Fruit fly (Drosophila melanogaster): ENCODE data around the gene Pus1.
A peak's percentile ranks its signal among the peaks of the same experiment; 100 is the strongest.

The Pus1 gene

DNA sequence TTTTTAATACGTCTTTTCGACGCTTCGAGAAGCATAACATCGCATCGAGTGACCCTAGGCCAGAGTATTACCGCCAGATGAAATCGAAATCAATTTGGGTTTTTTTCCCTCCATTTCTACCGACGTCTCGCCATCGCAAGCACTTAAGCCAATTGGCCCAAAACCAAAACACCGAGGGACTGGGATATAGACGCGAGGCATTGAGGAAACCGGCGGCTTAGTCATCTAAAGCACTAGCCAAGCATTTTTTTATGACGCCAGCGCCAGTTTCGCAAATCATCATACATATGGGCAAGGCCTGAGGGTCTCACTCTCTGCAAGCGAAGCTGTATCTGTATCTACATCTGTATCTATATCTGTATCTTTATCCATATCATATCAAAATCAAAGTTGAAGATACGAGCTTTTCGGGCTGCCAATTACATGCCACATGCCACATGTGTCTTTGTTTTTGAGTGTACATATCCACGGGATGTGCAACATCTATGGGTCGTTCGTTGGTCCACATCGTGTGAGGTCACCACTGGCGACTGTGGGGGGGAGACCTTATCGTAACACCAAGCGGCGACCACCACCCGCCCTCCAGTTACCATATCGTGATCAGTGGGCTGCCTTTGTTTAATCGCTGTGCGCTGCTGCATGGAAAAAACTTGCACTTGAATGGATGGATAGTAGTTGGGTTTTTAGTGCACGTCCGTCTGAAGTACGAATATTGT, 24.8 kb downstream of the Pus1 start (continued):
- TF ChIP-seq CG7839 (tag; optimal IDR thresholded peaks at IDR 0.05) (no peak), CG15011 (GFP tag; optimal IDR thresholded peaks at IDR 0.05) (no peak), CG12769 (tag; optimal IDR thresholded peaks at IDR 0.05) (peak; percentile 23), bab2 (GFP tag; optimal IDR thresholded peaks at IDR 0.05) (no peak), Xbp1 (GFP tag; optimal IDR thresholded peaks at IDR 0.05) (no peak)

dm6 chr3R:20565546-20565948, 26.9 kb downstream of the Pus1 start:
- TF ChIP-seq zen (tag; optimal IDR thresholded peaks at IDR 0.05): no peak
- no peak for TF ChIP-seq twi (tag; optimal IDR thresholded peaks at IDR 0.05)
- no peak for TF ChIP-seq Ssrp (tag; optimal IDR thresholded peaks at IDR 0.05)
- TF ChIP-seq CG5245 (GFP tag; optimal IDR thresholded peaks at IDR 0.05): no peak
- TF ChIP-seq Trl (optimal IDR thresholded peaks at IDR 0.05): peak; percentile 44 to 53
- no peak for TF ChIP-seq Trl (GFP tag; optimal IDR thresholded peaks at IDR 0.05)
- no peak for TF ChIP-seq Meics (GFP tag; optimal IDR thresholded peaks at IDR 0.05)
- TF ChIP-seq CG1024 (GFP tag; IDR thresholded peaks at IDR 0.05): no peak
- no peak for TF ChIP-seq stwl (tag; optimal IDR thresholded peaks at IDR 0.05)
- no peak for TF ChIP-seq sc (optimal IDR thresholded peaks at IDR 0.05)
- TF ChIP-seq sc (GFP tag; optimal IDR thresholded peaks at IDR 0.05): no peak
- no peak for TF ChIP-seq GATAe (GFP tag; conservative IDR thresholded peaks at IDR 0.05)
- no peak for TF ChIP-seq CG7357 (GFP tag; IDR thresholded peaks at IDR 0.05)
- TF ChIP-seq Med (GFP tag): no peak
- no peak for TF ChIP-seq BtbVII (GFP tag; optimal IDR thresholded peaks at IDR 0.05)
- no peak for TF ChIP-seq tup (GFP tag; optimal IDR thresholded peaks at IDR 0.05)
- TF ChIP-seq cato (GFP tag; optimal IDR thresholded peaks at IDR 0.05; ENCODE audit: borderline replicate concordance): no peak
- no peak for TF ChIP-seq NC2β (GFP tag; optimal IDR thresholded peaks at IDR 0.05)
- TF ChIP-seq stc (GFP tag; IDR thresholded peaks at IDR 0.05): no peak
- TF ChIP-seq ssp (GFP tag; IDR thresholded peaks at IDR 0.05): no peak
- no peak for TF ChIP-seq Kr (GFP tag; optimal IDR thresholded peaks at IDR 0.05)
- no peak for TF ChIP-seq CG11695 (GFP tag; IDR thresholded peaks at IDR 0.05)
- no peak for TF ChIP-seq CG8290 (GFP tag; optimal IDR thresholded peaks at IDR 0.05)
- no peak for TF ChIP-seq CG8290 (tag; optimal IDR thresholded peaks at IDR 0.05)
- no peak for TF ChIP-seq CG9215 (GFP tag; IDR thresholded peaks at IDR 0.05)
- no peak for TF ChIP-seq CG13296 (GFP tag; optimal IDR thresholded peaks at IDR 0.05)
- no peak for TF ChIP-seq CG10274 (GFP tag; optimal IDR thresholded peaks at IDR 0.05)
- TF ChIP-seq Dp (GFP tag; optimal IDR thresholded peaks at IDR 0.05): no peak
- TF ChIP-seq bbx (GFP tag; IDR thresholded peaks at IDR 0.05; ENCODE audit: partially characterized antibody): peak; percentile 35; the same call in 1 of the 2 replicates
- TF ChIP-seq CG10366 (GFP tag; IDR thresholded peaks at IDR 0.05): no peak
- peak; percentile 95 for TF ChIP-seq Blimp-1 (GFP tag; optimal IDR thresholded peaks at IDR 0.05)
- TF ChIP-seq fd102C (GFP tag; optimal IDR thresholded peaks at IDR 0.05): no peak
- TF ChIP-seq CG1792 (GFP tag; optimal IDR thresholded peaks at IDR 0.05): no peak
- no peak for TF ChIP-seq pho (GFP tag; optimal IDR thresholded peaks at IDR 0.05)
- no peak for TF ChIP-seq abd-A (tag; optimal IDR thresholded peaks at IDR 0.05)
- peak; percentile 58 for TF ChIP-seq Jarid2 (GFP tag; optimal IDR thresholded peaks at IDR 0.05)
- no peak for TF ChIP-seq Xrp1 (GFP tag; IDR thresholded peaks at IDR 0.05)
- TF ChIP-seq z (GFP tag; IDR thresholded peaks at IDR 0.05): peak; percentile 74; the same call in 2 of the 3 replicates
- peak; percentile 76 for TF ChIP-seq grn (GFP tag; optimal IDR thresholded peaks at IDR 0.05)
- peak; percentile 54 for TF ChIP-seq nom (GFP tag; optimal IDR thresholded peaks at IDR 0.05)
- no peak for TF ChIP-seq Ravus (GFP tag; IDR thresholded peaks at IDR 0.05)
- no peak for TF ChIP-seq dimm (GFP tag; IDR thresholded peaks at IDR 0.05)
- TF ChIP-seq CG3281 (GFP tag; optimal IDR thresholded peaks at IDR 0.05): no peak
- TF ChIP-seq CG15514 (GFP tag; optimal IDR thresholded peaks at IDR 0.05): no peak
- TF ChIP-seq Max (GFP tag; optimal IDR thresholded peaks at IDR 0.05): no peak

All from whole organism, embryonic.